Fruit fly (Drosophila melanogaster): ENCODE results near the gene AhcyL2.

The AhcyL2 gene

DNA sequence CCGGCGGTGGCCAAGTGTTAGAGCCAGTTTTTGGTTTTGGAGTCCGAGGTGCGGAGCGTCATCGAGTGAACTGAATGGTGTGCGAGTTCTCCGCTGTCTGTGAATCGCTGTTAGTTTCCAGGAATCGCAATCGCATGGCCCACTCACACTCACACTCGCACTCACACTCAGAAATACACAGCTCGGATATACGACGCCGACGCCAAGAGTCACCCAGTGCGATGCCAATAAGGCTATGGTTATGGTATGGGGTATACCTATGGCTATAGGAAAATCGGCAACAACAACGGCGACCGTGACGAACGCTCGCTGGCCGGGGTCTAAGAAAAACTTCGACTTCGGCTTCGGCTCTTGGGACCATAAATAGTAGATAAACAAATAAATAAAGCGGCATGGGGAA is 9.8 kb downstream of the AhcyL2 start, which contains the start of gene Abd-B:
Abd-B (minus strand) TSS at position 101 of the 400 bp plus-strand sequence.
- TF ChIP-seq Adf1 (GFP tag; IDR thresholded peaks at IDR 0.05): no peak
- peak; percentile 41 for TF ChIP-seq Elba2 (GFP tag; optimal IDR thresholded peaks at IDR 0.05)
- no peak for TF ChIP-seq Oaz (GFP tag; IDR thresholded peaks at IDR 0.05)
- TF ChIP-seq Ssrp (tag; optimal IDR thresholded peaks at IDR 0.05): no peak
- no peak for TF ChIP-seq Six4 (GFP tag; optimal IDR thresholded peaks at IDR 0.05)
- no peak for TF ChIP-seq CG7271 (tag; optimal IDR thresholded peaks at IDR 0.05)

DNA sequence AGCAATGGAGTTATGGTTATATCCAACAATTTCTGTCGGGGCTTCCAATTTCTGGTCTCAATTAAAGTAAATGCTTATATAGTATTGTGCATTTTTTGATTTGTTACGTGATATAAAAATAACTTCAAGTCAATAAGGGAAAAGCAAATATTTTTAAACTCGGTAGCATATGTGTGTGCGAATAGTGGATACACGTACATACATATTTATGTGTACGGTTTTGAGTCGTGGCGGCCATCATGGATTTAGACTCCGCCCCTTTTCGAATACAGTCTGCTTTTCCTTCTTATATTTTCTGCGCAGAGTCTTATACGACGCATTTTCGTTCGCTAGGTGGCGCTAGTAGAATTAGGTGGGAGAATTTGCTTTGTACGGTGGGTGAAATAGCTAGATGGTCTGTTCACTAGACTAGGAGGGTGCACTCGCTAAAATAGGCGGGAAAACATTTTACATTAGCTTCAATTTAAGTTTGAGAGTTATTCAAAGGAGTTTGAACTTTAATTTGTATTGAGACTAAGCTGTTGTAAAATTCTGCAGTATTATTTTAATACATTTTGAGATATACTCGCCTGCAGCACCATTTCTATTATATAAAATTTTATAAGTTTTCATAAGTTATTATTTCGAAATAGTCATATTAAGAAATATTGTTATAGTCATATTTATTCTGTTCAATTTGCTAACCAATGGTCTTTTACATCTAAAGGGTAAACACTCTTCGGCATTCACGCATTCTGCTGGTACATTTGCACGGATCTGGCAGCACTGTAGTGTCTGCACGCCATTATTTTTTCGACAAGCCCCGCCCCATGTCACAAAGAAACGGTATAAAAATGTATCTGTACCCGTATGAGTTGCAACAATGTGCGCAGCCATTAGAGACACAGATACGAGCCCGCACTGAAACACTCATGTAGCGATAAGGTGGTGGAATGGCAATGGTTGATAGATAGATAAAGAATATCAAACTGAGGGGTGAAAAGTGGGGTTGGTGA is 12.3 kb downstream of the AhcyL2 start:
- TF ChIP-seq Max (GFP tag; optimal IDR thresholded peaks at IDR 0.05) (no peak), Neu2 (GFP tag; optimal IDR thresholded peaks at IDR 0.05; ENCODE audit: borderline replicate concordance) (no peak), rib (GFP tag; IDR thresholded peaks at IDR 0.05) (0 out of 2 replicates have a peak, but pooled peaks have one; percentile 45), CG7839 (tag; optimal IDR thresholded peaks at IDR 0.05) (peak; percentile 77), Taf1 (GFP tag; IDR thresholded peaks at IDR 0.05) (0 out of 2 replicates have a peak, but pooled peaks have one; percentile 13), seq (GFP tag; IDR thresholded peaks at IDR 0.05) (peak; percentile 95), CG3838 (GFP tag; optimal IDR thresholded peaks at IDR 0.05) (peak; percentile 39), pfk (GFP tag; optimal IDR thresholded peaks at IDR 0.05) (no peak), Side (GFP tag; optimal IDR thresholded peaks at IDR 0.05) (no peak), CG4282 (GFP tag; optimal IDR thresholded peaks at IDR 0.05) (no peak), HmgD (GFP tag; optimal IDR thresholded peaks at IDR 0.05) (no peak), bab2 (GFP tag; optimal IDR thresholded peaks at IDR 0.05) (peak; percentile 10), Drgx (GFP tag; IDR thresholded peaks at IDR 0.05) (no peak; the same call in 1 of the 2 replicates), Lhr (GFP tag; optimal IDR thresholded peaks at IDR 0.05) (peak; percentile 67), YL-1 (GFP tag; optimal IDR thresholded peaks at IDR 0.05) (no peak), hbn (GFP tag; IDR thresholded peaks at IDR 0.05; ENCODE audit: partially characterized antibody) (no peak), Nf-YB (GFP tag; optimal IDR thresholded peaks at IDR 0.05) (peak; percentile 96), ham (GFP tag; IDR thresholded peaks at IDR 0.05) (no peak), danr (GFP tag; IDR thresholded peaks at IDR 0.05) (no peak), CG14667 (GFP tag; IDR thresholded peaks at IDR 0.05) (peak; percentile 28; the same call in 1 of the 2 replicates), CG15601 (tag; optimal IDR thresholded peaks at IDR 0.05) (peak; percentile 74), CG12744 (GFP tag; optimal IDR thresholded peaks at IDR 0.05) (no peak), CG12942 (GFP tag; optimal IDR thresholded peaks at IDR 0.05) (peak; percentile 16), croc (GFP tag; conservative IDR thresholded peaks at IDR 0.05) (peak; percentile 36; the same call in 1 of the 3 replicates), CG5953 (GFP tag; IDR thresholded peaks at IDR 0.05) (no peak; the same call in none of the 2 replicates), vfl (GFP tag; optimal IDR thresholded peaks at IDR 0.05) (no peak), dati (GFP tag; IDR thresholded peaks at IDR 0.05) (no peak), CG6689 (GFP tag; IDR thresholded peaks at IDR 0.05) (peak; percentile 44), NfI (GFP tag; optimal IDR thresholded peaks at IDR 0.05) (peak; percentile 48), CG1647 (GFP tag; optimal IDR thresholded peaks at IDR 0.05) (no peak), al (GFP tag; IDR thresholded peaks at IDR 0.05) (peak; percentile 49; the same call in 1 of the 2 replicates), jumu (GFP tag; optimal IDR thresholded peaks at IDR 0.05) (no peak), Xbp1 (GFP tag; optimal IDR thresholded peaks at IDR 0.05) (peak; percentile 75), CG16813 (GFP tag; IDR thresholded peaks at IDR 0.05; ENCODE audit: partially characterized antibody) (0 out of 3 replicates have a peak, but pooled peaks have one; percentile 22), CG30020 (tag; optimal IDR thresholded peaks at IDR 0.05) (no peak), sr (GFP tag; IDR thresholded peaks at IDR 0.05) (no peak), Med (GFP tag) (peak; percentile 78), org-1 (GFP tag; optimal IDR thresholded peaks at IDR 0.05) (peak; percentile 24), CG12219 (GFP tag; optimal IDR thresholded peaks at IDR 0.05) (peak; percentile 57), oc (tag; optimal IDR thresholded peaks at IDR 0.05) (peak; percentile 68), salm (tag; optimal IDR thresholded peaks at IDR 0.05) (peak; percentile 38)

Data from whole organism, embryonic.